Worm (Caenorhabditis elegans) whole organism, L2 larva: ENCODE results near the gene cpna-2.
A peak's percentile ranks its signal among the peaks of the same experiment; 100 is the strongest.

ENCODE experiments used
- C34F6.9 ChIP-seq: fragments of 150-350 bp; optimal IDR thresholded peaks from 2 replicates; lab custom pipeline; 2014; ENCODE audit warnings: missing biosample characterization, missing genetic modification characterization
- F13H6.1 ChIP-seq: sonication (generic microtip); optimal IDR thresholded peaks from 2 replicates; lab custom pipeline; 2016; ENCODE audit warnings: missing genetic modification characterization, missing compliant biosample characterization
- R02D3.7 ChIP-seq: fragments of 150-350 bp; optimal IDR thresholded peaks from 2 replicates; lab custom pipeline; 2014; ENCODE audit warnings: missing biosample characterization, missing genetic modification characterization
- Y55F3AM.14 ChIP-seq: fragments of 200-800 bp; sonication (Bioruptor generic); optimal IDR thresholded peaks from 2 replicates; lab custom pipeline; 2018; ENCODE audit warnings: mild to moderate bottlenecking, missing genetic modification characterization, missing compliant biosample characterization
- ZK546.5 ChIP-seq: sonication (generic microtip); optimal IDR thresholded peaks from 2 replicates; lab custom pipeline; 2017; ENCODE audit warnings: missing biosample characterization, missing genetic modification characterization
- alr-1 ChIP-seq: fragments of 150-350 bp; optimal IDR thresholded peaks from 2 replicates; lab custom pipeline; 2014; ENCODE audit warnings: missing biosample characterization, missing genetic modification characterization
- aly-2 ChIP-seq: fragments of 150-350 bp; optimal IDR thresholded peaks from 2 replicates; lab custom pipeline; 2014; ENCODE audit warnings: missing biosample characterization, missing genetic modification characterization
- ama-1 ChIP-seq: fragments of 150-350 bp; optimal IDR thresholded peaks from 2 replicates; lab custom pipeline; 2018; ENCODE audit warnings: inconsistent platforms
- blmp-1 ChIP-seq: sonication (generic microtip); optimal IDR thresholded peaks from 2 replicates; lab custom pipeline; 2017; ENCODE audit warnings: missing genetic modification characterization, mild to moderate bottlenecking, missing compliant biosample characterization, antibody characterized with exemption, moderate library complexity; ENCODE audit not compliant: insufficient read depth
- ceh-16 ChIP-seq: fragments of 150-350 bp; optimal IDR thresholded peaks from 2 replicates; lab custom pipeline; 2014; ENCODE audit warnings: missing biosample characterization, missing genetic modification characterization
- ceh-82 ChIP-seq: fragments of 150-350 bp; optimal IDR thresholded peaks from 2 replicates; lab custom pipeline; 2014; ENCODE audit warnings: missing biosample characterization, missing genetic modification characterization
- crh-2 ChIP-seq: sonication (generic microtip); optimal IDR thresholded peaks from 2 replicates; lab custom pipeline; 2017; ENCODE audit warnings: missing biosample characterization, missing genetic modification characterization
- dmd-4 ChIP-seq: sonication (generic microtip); optimal IDR thresholded peaks from 2 replicates; lab custom pipeline; 2017; ENCODE audit warnings: missing biosample characterization, missing genetic modification characterization
- egl-27 ChIP-seq: sonication (generic microtip); optimal IDR thresholded peaks from 3 replicates; lab custom pipeline; 2017; ENCODE audit warnings: missing biosample characterization, missing genetic modification reagents, missing genetic modification characterization
- elt-1 ChIP-seq: fragments of 150-350 bp; optimal IDR thresholded peaks from 2 replicates; lab custom pipeline; 2014; ENCODE audit warnings: missing biosample characterization, missing genetic modification characterization
- elt-3 ChIP-seq: sonication (generic microtip); optimal IDR thresholded peaks from 2 replicates; lab custom pipeline; 2017; ENCODE audit warnings: missing biosample characterization, missing genetic modification characterization
- fos-1 ChIP-seq: fragments of 150-350 bp; optimal IDR thresholded peaks from 2 replicates; lab custom pipeline; 2014; ENCODE audit warnings: missing biosample characterization, missing genetic modification characterization
- gmeb-1 ChIP-seq: fragments of 150-350 bp; optimal IDR thresholded peaks from 2 replicates; lab custom pipeline; 2014; ENCODE audit warnings: missing biosample characterization, missing genetic modification characterization
- lin-11 ChIP-seq: fragments of 150-350 bp; sonication (generic microtip); optimal IDR thresholded peaks from 2 replicates; lab custom pipeline; 2014; ENCODE audit warnings: missing biosample characterization, missing genetic modification characterization, inconsistent platforms, mixed read lengths
- lin-13 ChIP-seq: fragments of 150-350 bp; optimal IDR thresholded peaks from 2 replicates; lab custom pipeline; 2014; ENCODE audit warnings: missing biosample characterization, missing genetic modification reagents, missing genetic modification characterization
- lin-39 ChIP-seq: fragments of 150-350 bp; optimal IDR thresholded peaks from 2 replicates; lab custom pipeline; 2014; ENCODE audit warnings: missing biosample characterization, missing genetic modification reagents, missing genetic modification characterization
- lsy-2 ChIP-seq, 2 experiments: fragments of 150-350 bp in 1 of 2; sonication (generic microtip) in 1 of 2; optimal IDR thresholded peaks; 2 replicates each; lab custom pipeline; 2014 to 2017; ENCODE audit warnings: missing biosample characterization in 2 of 2, missing genetic modification characterization in 2 of 2
- mbf-1 ChIP-seq: sonication (generic microtip); optimal IDR thresholded peaks from 2 replicates; lab custom pipeline; 2017; ENCODE audit warnings: missing biosample characterization, missing genetic modification characterization
- mdl-1 ChIP-seq, 2 experiments: fragments of 150-350 bp in 1 of 2; sonication (generic microtip) in 1 of 2; optimal IDR thresholded peaks; 2 replicates each; lab custom pipeline; 2017; ENCODE audit warnings: missing biosample characterization in 2 of 2, missing genetic modification characterization in 2 of 2
- nhr-10 ChIP-seq: sonication (generic microtip); optimal IDR thresholded peaks from 2 replicates; lab custom pipeline; 2017; ENCODE audit warnings: missing biosample characterization, missing genetic modification characterization
- nhr-12 ChIP-seq: fragments of 150-350 bp; optimal IDR thresholded peaks from 2 replicates; lab custom pipeline; 2014; ENCODE audit warnings: missing biosample characterization, missing genetic modification characterization
- nhr-129 ChIP-seq: fragments of 150-350 bp; optimal IDR thresholded peaks from 2 replicates; lab custom pipeline; 2014; ENCODE audit warnings: missing biosample characterization, missing genetic modification characterization
- nhr-21 ChIP-seq: fragments of 150-350 bp; optimal IDR thresholded peaks from 2 replicates; lab custom pipeline; 2014; ENCODE audit warnings: missing biosample characterization, missing genetic modification characterization
- nhr-23 ChIP-seq: fragments of 150-350 bp; optimal IDR thresholded peaks from 2 replicates; lab custom pipeline; 2014; ENCODE audit warnings: missing biosample characterization, missing genetic modification reagents, missing genetic modification characterization
- nhr-25 ChIP-seq: fragments of 150-350 bp; sonication (generic microtip); optimal IDR thresholded peaks from 3 replicates; lab custom pipeline; 2014; ENCODE audit warnings: missing biosample characterization, missing genetic modification characterization
- nhr-77 ChIP-seq: fragments of 150-350 bp; optimal IDR thresholded peaks from 2 replicates; lab custom pipeline; 2014; ENCODE audit warnings: missing biosample characterization, missing genetic modification characterization
- peb-1 ChIP-seq: fragments of 150-350 bp; optimal IDR thresholded peaks from 2 replicates; lab custom pipeline; 2014; ENCODE audit warnings: missing biosample characterization, missing genetic modification characterization
- sem-4 ChIP-seq: fragments of 150-350 bp; optimal IDR thresholded peaks from 2 replicates; lab custom pipeline; 2014; ENCODE audit warnings: missing biosample characterization, missing genetic modification reagents, missing genetic modification characterization
- skn-1 ChIP-seq: sonication (generic microtip); optimal IDR thresholded peaks from 2 replicates; lab custom pipeline; 2017; ENCODE audit warnings: missing biosample characterization, missing genetic modification characterization
- sma-3 ChIP-seq: sonication (generic microtip); optimal IDR thresholded peaks from 2 replicates; lab custom pipeline; 2016; ENCODE audit warnings: missing genetic modification reagents, missing genetic modification characterization, missing compliant biosample characterization
- sma-9 ChIP-seq, 2 experiments: fragments of 150-350 bp in 1 of 2; sonication (generic microtip) in 1 of 2; optimal IDR thresholded peaks; 2 replicates each; lab custom pipeline; 2014 to 2016; ENCODE audit warnings: missing genetic modification characterization in 2 of 2, mild to moderate bottlenecking in 1 of 2, missing biosample characterization in 1 of 2, missing compliant biosample characterization in 1 of 2, missing genetic modification reagents in 1 of 2, moderate library complexity in 1 of 2
- unc-39 ChIP-seq: fragments of 150-350 bp; optimal IDR thresholded peaks from 2 replicates; lab custom pipeline; 2014; ENCODE audit warnings: missing biosample characterization, missing genetic modification characterization
- unc-55 ChIP-seq: fragments of 150-350 bp; sonication (generic microtip); optimal IDR thresholded peaks from 3 replicates; lab custom pipeline; 2014; ENCODE audit warnings: missing biosample characterization, missing genetic modification reagents, missing genetic modification characterization
- unc-62 ChIP-seq: fragments of 150-350 bp; optimal IDR thresholded peaks from 2 replicates; lab custom pipeline; 2014; ENCODE audit warnings: missing biosample characterization, missing genetic modification reagents, missing genetic modification characterization
- zag-1 ChIP-seq: fragments of 150-350 bp; optimal IDR thresholded peaks from 2 replicates; lab custom pipeline; 2014; ENCODE audit warnings: missing biosample characterization, missing genetic modification characterization
- ztf-11 ChIP-seq: sonication (generic microtip); optimal IDR thresholded peaks from 2 replicates; lab custom pipeline; 2017; ENCODE audit warnings: missing biosample characterization, missing genetic modification characterization

The cpna-2 gene

ce11 chrII:7724603-7725002, at the start of gene cpna-2:
cpna-2 (plus strand) TSS chrII:7724903.
- TF ChIP-seq ceh-16 (tag; lab: Kevin White, UChicago) (no peak), crh-2 (tag; lab: Kevin White, UChicago) (no peak), gmeb-1 (tag; lab: Kevin White, UChicago) (no peak), elt-3 (tag; lab: Kevin White, UChicago) (no peak), mbf-1 (tag; lab: Kevin White, UChicago) (no peak), ceh-82 (tag; lab: Kevin White, UChicago) (no peak), ama-1 (lab: Kevin White, UChicago) (no peak), sem-4 (tag; lab: Kevin White, UChicago) (no peak), R02D3.7 (tag; lab: Kevin White, UChicago) (no peak), nhr-23 (tag; lab: Kevin White, UChicago) (no peak), F13H6.1 (no peak), nhr-25 (tag; lab: Kevin White, UChicago) (no peak), blmp-1 (no peak), aly-2 (tag; lab: Kevin White, UChicago) (no peak), sma-3 (GFP tag; lab: Kevin White, UChicago) (no peak), elt-1 (tag; lab: Kevin White, UChicago) (no peak), peb-1 (tag; lab: Kevin White, UChicago) (no peak)

DNA sequence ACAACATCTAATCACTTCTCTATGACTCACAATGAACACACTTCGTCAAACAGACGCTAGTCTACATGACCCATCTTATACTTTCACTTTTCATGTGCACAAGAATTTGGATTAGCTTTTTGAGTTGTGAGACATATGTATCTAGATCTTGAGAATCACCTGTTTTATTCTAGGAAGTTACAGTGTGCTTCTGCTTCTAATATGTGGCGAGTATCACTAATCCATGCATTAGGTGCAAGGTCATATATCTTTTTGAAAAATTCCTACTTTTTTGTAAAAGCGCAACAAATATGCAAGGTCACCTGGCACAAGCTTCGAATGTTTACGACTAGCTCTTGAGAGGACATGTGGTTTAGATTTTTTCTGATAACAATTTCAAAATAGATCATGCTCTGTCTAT, 49.0 kb upstream of the cpna-2 start:
- no peak for TF ChIP-seq elt-3 (tag; lab: Kevin White, UChicago)
- no peak for TF ChIP-seq nhr-10 (tag; lab: Kevin White, UChicago)
- TF ChIP-seq unc-62 (GFP tag; lab: Kevin White, UChicago): no peak
- TF ChIP-seq gmeb-1 (tag; lab: Kevin White, UChicago): no peak
- no peak for TF ChIP-seq nhr-21
- TF ChIP-seq elt-1 (tag; lab: Kevin White, UChicago): no peak
- no peak for TF ChIP-seq ceh-82 (tag; lab: Kevin White, UChicago)
- TF ChIP-seq nhr-12: no peak
- TF ChIP-seq peb-1 (tag; lab: Kevin White, UChicago): no peak
- no peak for TF ChIP-seq aly-2 (tag; lab: Kevin White, UChicago)
- TF ChIP-seq mdl-1 (tag; optimal IDR thresholded peaks at IDR 0.05; lab: Kevin White, UChicago): no peak
- no peak for TF ChIP-seq skn-1
- TF ChIP-seq lin-11 (tag; lab: Kevin White, UChicago): no peak
- no peak for TF ChIP-seq R02D3.7 (tag; lab: Kevin White, UChicago)
- no peak for TF ChIP-seq nhr-77 (tag; lab: Kevin White, UChicago)
- TF ChIP-seq blmp-1: no peak
- TF ChIP-seq ZK546.5 (tag; lab: Kevin White, UChicago): no peak
- TF ChIP-seq lin-39 (tag; lab: Kevin White, UChicago): no peak
- TF ChIP-seq unc-39 (tag; lab: Kevin White, UChicago): no peak

DNA sequence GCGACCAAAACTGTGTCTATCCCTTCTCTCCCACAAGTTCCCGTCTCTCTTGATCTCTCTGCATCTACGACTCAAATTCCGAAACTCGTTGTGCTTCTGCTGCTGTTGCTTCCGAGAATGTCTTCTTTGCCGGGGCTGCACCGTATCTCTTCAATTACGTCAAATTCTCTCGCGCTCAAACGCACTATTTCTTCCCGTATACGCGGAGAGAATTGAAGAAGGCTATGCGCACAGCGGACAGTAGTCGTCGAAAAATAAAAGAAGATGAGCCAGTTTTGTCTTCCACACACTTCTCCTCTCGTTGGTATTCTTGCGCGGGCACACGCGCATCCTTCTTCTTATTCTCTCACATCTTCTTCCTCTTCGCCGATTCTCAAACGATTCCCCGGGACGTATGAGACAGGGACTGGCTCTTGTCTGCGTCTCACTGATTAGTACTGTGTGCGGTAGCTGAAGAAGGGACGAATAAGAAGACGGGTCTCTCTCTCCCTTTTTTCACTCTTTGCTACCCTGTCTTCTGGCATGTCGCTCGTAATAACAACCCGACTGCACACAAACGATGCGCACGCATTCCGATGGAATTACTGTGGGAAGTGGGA, 48.3 kb upstream of the cpna-2 start:
- TF ChIP-seq unc-39 (tag; lab: Kevin White, UChicago) (no peak), sma-3 (GFP tag; lab: Kevin White, UChicago) (peak; percentile 34), nhr-25 (tag; lab: Kevin White, UChicago) (peak; percentile 33), ceh-16 (tag; lab: Kevin White, UChicago) (peak; percentile 5), nhr-129 (tag; lab: Kevin White, UChicago) (peak; percentile 41), mdl-1 (tag; optimal IDR thresholded peaks at IDR 0.05; lab: Kevin White, UChicago) (peak in 1 of 2 experiments; percentile 11), egl-27 (tag; lab: Kevin White, UChicago) (peak; percentile 16), nhr-23 (tag; lab: Kevin White, UChicago) (no peak), nhr-12 (no peak), C34F6.9 (tag; lab: Kevin White, UChicago) (peak; percentile 0), fos-1 (no peak), unc-55 (GFP tag; lab: Kevin White, UChicago) (peak; percentile 58), lsy-2 (tag; optimal IDR thresholded peaks at IDR 0.05; lab: Kevin White, UChicago) (peak in 1 of 2 experiments; percentile 6), nhr-10 (tag; lab: Kevin White, UChicago) (no peak)

- TF ChIP-seq sem-4 (tag; lab: Kevin White, UChicago) (no peak), lin-13 (GFP tag; lab: Kevin White, UChicago) (no peak), nhr-25 (tag; lab: Kevin White, UChicago) (no peak), nhr-77 (tag; lab: Kevin White, UChicago) (no peak), lsy-2 (tag; optimal IDR thresholded peaks at IDR 0.05; lab: Kevin White, UChicago) (no peak), peb-1 (tag; lab: Kevin White, UChicago) (no peak), sma-9 (GFP tag; optimal IDR thresholded peaks at IDR 0.05; lab: Kevin White, UChicago) (no peak), sma-9 (tag; optimal IDR thresholded peaks at IDR 0.05; lab: Kevin White, UChicago) (no peak), nhr-129 (tag; lab: Kevin White, UChicago) (no peak), blmp-1 (no peak), zag-1 (tag; lab: Kevin White, UChicago) (no peak), nhr-21 (no peak), nhr-23 (tag; lab: Kevin White, UChicago) (no peak), dmd-4 (no peak), Y55F3AM.14 (GFP tag; lab: Kevin White, UChicago) (no peak), C34F6.9 (tag; lab: Kevin White, UChicago) (no peak), sma-3 (GFP tag; lab: Kevin White, UChicago) (no peak), aly-2 (tag; lab: Kevin White, UChicago) (no peak), alr-1 (tag; lab: Kevin White, UChicago) (no peak), lin-39 (tag; lab: Kevin White, UChicago) (no peak), ztf-11 (tag; lab: Kevin White, UChicago) (no peak)
Observed at ce11 chrII:7678512-7678911, 46.2 kb upstream of the cpna-2 start.
